Fruit fly (Drosophila melanogaster): ENCODE measurements around the gene toc.

Gene toc

dm6 chr2L:3158260-3159072 is 13.9 kb upstream of the toc start (continued):
- peak; percentile 38 for TF ChIP-seq OdsH (GFP tag; optimal IDR thresholded peaks at IDR 0.05)
- no peak for TF ChIP-seq lola (GFP tag; optimal IDR thresholded peaks at IDR 0.05)
- peak; percentile 35 for TF ChIP-seq GATAd (GFP tag; optimal IDR thresholded peaks at IDR 0.05)
- no peak for TF ChIP-seq Mio (GFP tag; optimal IDR thresholded peaks at IDR 0.05)
- no peak for TF ChIP-seq CG9705 (GFP tag; optimal IDR thresholded peaks at IDR 0.05)

dm6 chr2L:3155804-3156203 is 11.2 kb upstream of the toc start:
- TF ChIP-seq dsf (GFP tag; optimal IDR thresholded peaks at IDR 0.05; ENCODE audit: borderline replicate concordance) (no peak), Vsx2 (GFP tag; optimal IDR thresholded peaks at IDR 0.05; ENCODE audit: partially characterized antibody) (no peak), lola (GFP tag; optimal IDR thresholded peaks at IDR 0.05) (no peak), Dif (GFP tag; optimal IDR thresholded peaks at IDR 0.05; ENCODE audit: partially characterized antibody) (no peak)

- TF ChIP-seq Hr78 (GFP tag; optimal IDR thresholded peaks at IDR 0.05) (no peak), CrebA (GFP tag; optimal IDR thresholded peaks at IDR 0.05; ENCODE audit: borderline replicate concordance) (no peak), Dfd (GFP tag; optimal IDR thresholded peaks at IDR 0.05) (no peak), N (GFP tag; optimal IDR thresholded peaks at IDR 0.05) (no peak), jim (GFP tag; optimal IDR thresholded peaks at IDR 0.05) (no peak), Myc (optimal IDR thresholded peaks at IDR 0.05) (no peak), dmrt93B (GFP tag; optimal IDR thresholded peaks at IDR 0.05) (no peak), pan (optimal IDR thresholded peaks at IDR 0.05) (no peak), OdsH (GFP tag; optimal IDR thresholded peaks at IDR 0.05) (no peak), CG9705 (GFP tag; optimal IDR thresholded peaks at IDR 0.05) (no peak), Sp1 (GFP tag; optimal IDR thresholded peaks at IDR 0.05) (no peak), psq (GFP tag; optimal IDR thresholded peaks at IDR 0.05) (no peak), h (GFP tag; optimal IDR thresholded peaks at IDR 0.05) (no peak), rgr (GFP tag; optimal IDR thresholded peaks at IDR 0.05) (no peak), Jra (GFP tag; optimal IDR thresholded peaks at IDR 0.05) (no peak), Rel (GFP tag; optimal IDR thresholded peaks at IDR 0.05) (no peak), Rel (tag; optimal IDR thresholded peaks at IDR 0.05) (no peak), sage (GFP tag; optimal IDR thresholded peaks at IDR 0.05) (no peak)
Observed at dm6 chr2L:3154749-3155148, 10.2 kb upstream of the toc start.

dm6 chr2L:3152696-3153613 is 8.4 kb upstream of the toc start:
- TF ChIP-seq CG9705 (GFP tag; optimal IDR thresholded peaks at IDR 0.05): peak; percentile 12
- peak; percentile 76 for TF ChIP-seq ey (GFP tag; optimal IDR thresholded peaks at IDR 0.05)
- no peak for TF ChIP-seq Abd-B (GFP tag; optimal IDR thresholded peaks at IDR 0.05)
- TF ChIP-seq Myc (optimal IDR thresholded peaks at IDR 0.05): no peak
- peak; percentile 16 for TF ChIP-seq brk (GFP tag; optimal IDR thresholded peaks at IDR 0.05)
- peak; percentile 74 for TF ChIP-seq br (GFP tag; optimal IDR thresholded peaks at IDR 0.05)
- peak; percentile 57 for TF ChIP-seq psq (GFP tag; optimal IDR thresholded peaks at IDR 0.05)
- no peak for TF ChIP-seq Mio (GFP tag; optimal IDR thresholded peaks at IDR 0.05)
- TF ChIP-seq pan (optimal IDR thresholded peaks at IDR 0.05): no peak
- peak; percentile 70 for TF ChIP-seq HLH106 (tag; optimal IDR thresholded peaks at IDR 0.05)
- TF ChIP-seq OdsH (GFP tag; optimal IDR thresholded peaks at IDR 0.05): peak; percentile 62
- peak; percentile 93 for TF ChIP-seq sv (GFP tag; optimal IDR thresholded peaks at IDR 0.05)
- TF ChIP-seq Vsx2 (GFP tag; optimal IDR thresholded peaks at IDR 0.05; ENCODE audit: partially characterized antibody): no peak
- TF ChIP-seq N (GFP tag; optimal IDR thresholded peaks at IDR 0.05): no peak
- no peak for TF ChIP-seq Hr78 (GFP tag; optimal IDR thresholded peaks at IDR 0.05)
- TF ChIP-seq CG32264 (GFP tag; optimal IDR thresholded peaks at IDR 0.05): peak; percentile 63
- no peak for TF ChIP-seq CrebA (GFP tag; optimal IDR thresholded peaks at IDR 0.05; ENCODE audit: borderline replicate concordance)
- peak; percentile 80 for TF ChIP-seq rgr (GFP tag; optimal IDR thresholded peaks at IDR 0.05)
- TF ChIP-seq dmrt93B (GFP tag; optimal IDR thresholded peaks at IDR 0.05): peak; percentile 31
- TF ChIP-seq fru (GFP tag; optimal IDR thresholded peaks at IDR 0.05): peak; percentile 63
- TF ChIP-seq GATAd (GFP tag; optimal IDR thresholded peaks at IDR 0.05): peak; percentile 63
- peak; percentile 17 for TF ChIP-seq Jra (GFP tag; optimal IDR thresholded peaks at IDR 0.05)
- TF ChIP-seq Sp1 (GFP tag; optimal IDR thresholded peaks at IDR 0.05): peak; percentile 75
- peak; percentile 47 for TF ChIP-seq tai (GFP tag; optimal IDR thresholded peaks at IDR 0.05)
- TF ChIP-seq h (GFP tag; optimal IDR thresholded peaks at IDR 0.05): peak; percentile 86
- peak; percentile 67 for TF ChIP-seq Hnf4 (GFP tag; optimal IDR thresholded peaks at IDR 0.05)
- peak; percentile 40 for TF ChIP-seq sage (GFP tag; optimal IDR thresholded peaks at IDR 0.05)
- peak; percentile 48 for TF ChIP-seq woc (GFP tag; optimal IDR thresholded peaks at IDR 0.05)
- peak in 1 of 2 experiments; percentile 47 for TF ChIP-seq foxo (GFP tag; optimal IDR thresholded peaks at IDR 0.05)
- no peak for TF ChIP-seq Dfd (GFP tag; optimal IDR thresholded peaks at IDR 0.05)
- no peak for TF ChIP-seq dsf (GFP tag; optimal IDR thresholded peaks at IDR 0.05; ENCODE audit: borderline replicate concordance)
- TF ChIP-seq Rel (GFP tag; optimal IDR thresholded peaks at IDR 0.05): no peak
- peak; percentile 38 for TF ChIP-seq Rel (tag; optimal IDR thresholded peaks at IDR 0.05)
- TF ChIP-seq usp (GFP tag; optimal IDR thresholded peaks at IDR 0.05): no peak
- no peak for TF ChIP-seq Hr83 (GFP tag; optimal IDR thresholded peaks at IDR 0.05; ENCODE audit: poor library complexity, severe bottlenecking)

Measured in whole organism, wandering third instar larva.